Worm (Caenorhabditis elegans): ENCODE data around the gene irld-50.

irld-50 gene

ce11 chrII:2921860-2922259 lies 22.0 kb downstream of the irld-50 start:
- TF ChIP-seq B0261.1 (tag; optimal IDR thresholded peaks at IDR 0.05) (no peak), dpff-1 (tag; optimal IDR thresholded peaks at IDR 0.05) (no peak), madf-8 (GFP tag; conservative IDR thresholded peaks at IDR 0.05) (no peak), zfh-2 (GFP tag; conservative IDR thresholded peaks at IDR 0.05) (peak; percentile 79), mcd-1 (GFP tag; IDR thresholded peaks at IDR 0.05) (0 out of 2 replicates have a peak, but pooled peaks have one; percentile 12), hmg-1.2 (GFP tag; IDR thresholded peaks at IDR 0.05) (peak; percentile 90), dox-1 (GFP tag; IDR thresholded peaks at IDR 0.05) (no peak), Y53F4B.3 (GFP tag; IDR thresholded peaks at IDR 0.05) (no peak), C17E4.6 (GFP tag; IDR thresholded peaks at IDR 0.05) (no peak), lin-35 (GFP tag; optimal IDR thresholded peaks at IDR 0.05) (no peak), xnd-1 (tag; optimal IDR thresholded peaks at IDR 0.05) (no peak), egrh-3 (GFP tag; IDR thresholded peaks at IDR 0.05) (peak; percentile 45; the same call in 1 of the 2 replicates), lin-54 (GFP tag; optimal IDR thresholded peaks at IDR 0.05) (no peak), snpc-3.4 (tag; optimal IDR thresholded peaks at IDR 0.05) (no peak)

- peak; percentile 62 for TF ChIP-seq chd-7 (tag; optimal IDR thresholded peaks at IDR 0.05)
- no peak for TF ChIP-seq attf-3 (GFP tag; conservative IDR thresholded peaks at IDR 0.05)
- no peak for TF ChIP-seq F23B12.7 (tag; optimal IDR thresholded peaks at IDR 0.05; ENCODE audit: insufficient read depth)
- no peak for TF ChIP-seq madf-10 (tag; optimal IDR thresholded peaks at IDR 0.05)
- TF ChIP-seq ztf-22 (GFP tag; optimal IDR thresholded peaks at IDR 0.05): no peak
- TF ChIP-seq mes-4 (tag; optimal IDR thresholded peaks at IDR 0.05): peak; percentile 21
- 0 out of 2 replicates have a peak, but pooled peaks have one; percentile 29 for TF ChIP-seq Y79H2A.3 (GFP tag; conservative IDR thresholded peaks at IDR 0.05)
- peak; percentile 37 for TF ChIP-seq F52B5.7 (tag; optimal IDR thresholded peaks at IDR 0.05)
- TF ChIP-seq dox-1 (GFP tag; IDR thresholded peaks at IDR 0.05): peak; percentile 71
- TF ChIP-seq bed-2 (GFP tag; IDR thresholded peaks at IDR 0.05): no peak
- TF ChIP-seq lin-40 (tag; optimal IDR thresholded peaks at IDR 0.05): peak; percentile 40
- no peak for TF ChIP-seq ama-1 (optimal IDR thresholded peaks at IDR 0.05)
- TF ChIP-seq ama-1 (GFP tag; optimal IDR thresholded peaks at IDR 0.05): no peak
- peak; percentile 47 for TF ChIP-seq F49E8.2 (tag; optimal IDR thresholded peaks at IDR 0.05; ENCODE audit: insufficient read depth)
- TF ChIP-seq mcd-1 (GFP tag; IDR thresholded peaks at IDR 0.05): peak; percentile 63
- no peak for TF ChIP-seq B0019.2 (GFP tag; conservative IDR thresholded peaks at IDR 0.05)
- TF ChIP-seq fkh-3 (tag; optimal IDR thresholded peaks at IDR 0.05): no peak
- no peak for TF ChIP-seq aptf-2 (GFP tag; conservative IDR thresholded peaks at IDR 0.05)
- peak; percentile 53 for TF ChIP-seq ztf-26 (tag; optimal IDR thresholded peaks at IDR 0.05)
- TF ChIP-seq tlf-1 (GFP tag; optimal IDR thresholded peaks at IDR 0.05): peak; percentile 58
- no peak for TF ChIP-seq nhr-120 (GFP tag; IDR thresholded peaks at IDR 0.05)
- TF ChIP-seq aptf-3 (GFP tag; IDR thresholded peaks at IDR 0.05): no peak; the same call in 1 of the 2 replicates
- no peak for TF ChIP-seq sea-2 (GFP tag; IDR thresholded peaks at IDR 0.05)
- no peak for TF ChIP-seq ztf-6 (GFP tag; IDR thresholded peaks at IDR 0.05)
- peak; percentile 85 for TF ChIP-seq madf-8 (GFP tag; conservative IDR thresholded peaks at IDR 0.05)
- TF ChIP-seq F33H1.4 (GFP tag; IDR thresholded peaks at IDR 0.05): peak; percentile 89
- peak; percentile 68 for TF ChIP-seq ceh-79 (tag; optimal IDR thresholded peaks at IDR 0.05)
- peak; percentile 34 for TF ChIP-seq him-1 (tag; optimal IDR thresholded peaks at IDR 0.05)
- no peak for TF ChIP-seq F57A8.1 (GFP tag; optimal IDR thresholded peaks at IDR 0.05)
- peak; percentile 62; the same call in 1 of the 2 replicates for TF ChIP-seq zfh-2 (GFP tag; conservative IDR thresholded peaks at IDR 0.05)
- TF ChIP-seq hmg-1.2 (GFP tag; IDR thresholded peaks at IDR 0.05): peak; percentile 99
- TF ChIP-seq die-1 (tag; optimal IDR thresholded peaks at IDR 0.05): peak; percentile 0
- no peak; the same call in 1 of the 2 replicates for TF ChIP-seq K11D2.4 (GFP tag; IDR thresholded peaks at IDR 0.05)
- TF ChIP-seq nfyb-1 (GFP tag; IDR thresholded peaks at IDR 0.05): no peak; the same call in 1 of the 2 replicates
- TF ChIP-seq F10E7.11 (tag; optimal IDR thresholded peaks at IDR 0.05): peak; percentile 37
- peak; percentile 45 for TF ChIP-seq tbp1 (GFP tag; optimal IDR thresholded peaks at IDR 0.05)
- TF ChIP-seq unc-130 (GFP tag; optimal IDR thresholded peaks at IDR 0.05): peak; percentile 59
- no peak for TF ChIP-seq nhr-179 (tag; optimal IDR thresholded peaks at IDR 0.05)
These were observed 22.9 kb downstream of the irld-50 start for ce11 chrII:2920817-2921458.

All from whole organism, young adult.